Fruit fly (Drosophila melanogaster): ENCODE data around the gene Lrch.

dm6 chr2L:17383588-17384308 is at the start of gene Lrch:
- TF ChIP-seq fd59A (GFP tag; optimal IDR thresholded peaks at IDR 0.05) (no peak), Gug (GFP tag; IDR thresholded peaks at IDR 0.05) (no peak), CG10631 (GFP tag; optimal IDR thresholded peaks at IDR 0.05) (no peak), CG6854 (GFP tag; optimal IDR thresholded peaks at IDR 0.05) (peak; percentile 34), Smox (GFP tag; optimal IDR thresholded peaks at IDR 0.05) (no peak), CG1621 (tag; optimal IDR thresholded peaks at IDR 0.05) (no peak), fd85E (GFP tag; optimal IDR thresholded peaks at IDR 0.05) (no peak), esn (GFP tag; optimal IDR thresholded peaks at IDR 0.05) (no peak), CG11762 (GFP tag; optimal IDR thresholded peaks at IDR 0.05; ENCODE audit: insufficient read depth) (no peak), lz (GFP tag; optimal IDR thresholded peaks at IDR 0.05) (no peak), CG3032 (tag; optimal IDR thresholded peaks at IDR 0.05) (no peak), CG3919 (GFP tag; optimal IDR thresholded peaks at IDR 0.05) (peak; percentile 60), CG6163 (GFP tag; IDR thresholded peaks at IDR 0.05) (peak; percentile 55), Eip75B (GFP tag; optimal IDR thresholded peaks at IDR 0.05) (no peak)
